Worm (Caenorhabditis elegans): ENCODE results near the gene C52A10.3.

DNA sequence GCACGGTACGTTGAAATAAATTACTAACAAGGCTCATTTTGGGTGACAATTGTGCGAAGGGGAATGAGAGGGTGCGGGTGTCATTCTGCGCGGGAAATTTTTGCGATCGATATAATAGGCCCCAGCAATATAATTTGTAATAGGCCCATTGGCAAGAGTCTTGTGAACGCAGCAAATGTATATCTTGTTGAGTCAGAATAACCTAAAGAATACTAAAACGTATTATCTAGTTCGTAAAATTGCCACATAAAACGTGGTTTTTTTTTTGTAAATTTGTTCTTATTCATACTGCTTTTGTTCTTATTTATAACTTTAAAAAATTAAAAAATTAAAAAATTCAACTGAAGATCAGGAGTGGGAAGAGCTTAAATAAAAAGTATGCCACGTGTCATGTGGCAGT lies at the start of gene C52A10.3:
- TF ChIP-seq ham-2 (GFP tag; optimal IDR thresholded peaks at IDR 0.05): no peak
- no peak for TF ChIP-seq pha-4 (tag; optimal IDR thresholded peaks at IDR 0.05)
- TF ChIP-seq ces-1 (GFP tag; optimal IDR thresholded peaks at IDR 0.05): no peak
- no peak for TF ChIP-seq elt-3 (tag; optimal IDR thresholded peaks at IDR 0.05)
- TF ChIP-seq unc-39 (tag; optimal IDR thresholded peaks at IDR 0.05): no peak
- TF ChIP-seq sem-2 (GFP tag; optimal IDR thresholded peaks at IDR 0.05): no peak
- no peak for TF ChIP-seq cnd-1 (tag; optimal IDR thresholded peaks at IDR 0.05)
- TF ChIP-seq mep-1 (tag; optimal IDR thresholded peaks at IDR 0.05): no peak
- no peak for TF ChIP-seq lin-13 (tag; optimal IDR thresholded peaks at IDR 0.05)
- no peak for TF ChIP-seq hlh-1 (tag; optimal IDR thresholded peaks at IDR 0.05)
- TF ChIP-seq snpc-4 (tag; optimal IDR thresholded peaks at IDR 0.05): no peak
- TF ChIP-seq ztf-11 (tag; optimal IDR thresholded peaks at IDR 0.05): no peak

Data from whole organism, mixed stage, embryonic.